Fruit fly (Drosophila melanogaster): ENCODE results near the gene Vps45.
A peak's percentile ranks its signal among the peaks of the same experiment; 100 is the strongest.

Gene Vps45

dm6 chr3R:9533181-9534124, 30.3 kb upstream of the Vps45 start (continued):
- TF ChIP-seq CG16815 (GFP tag; optimal IDR thresholded peaks at IDR 0.05) (peak; percentile 96), wdn (GFP tag; IDR thresholded peaks at IDR 0.05) (peak; percentile 84), croc (GFP tag; conservative IDR thresholded peaks at IDR 0.05) (peak; percentile 85), CG18619 (GFP tag; optimal IDR thresholded peaks at IDR 0.05) (peak; percentile 99), CG5953 (GFP tag; IDR thresholded peaks at IDR 0.05) (peak; percentile 40; the same call in 1 of the 2 replicates), sr (GFP tag; IDR thresholded peaks at IDR 0.05) (peak; percentile 64; the same call in 1 of the 3 replicates), pzg (GFP tag; optimal IDR thresholded peaks at IDR 0.05) (peak; percentile 17), trh (GFP tag; optimal IDR thresholded peaks at IDR 0.05) (peak; percentile 89), Hsf (GFP tag; optimal IDR thresholded peaks at IDR 0.05) (peak; percentile 96), Fer1 (GFP tag; optimal IDR thresholded peaks at IDR 0.05) (peak; percentile 97), CG15696 (tag; optimal IDR thresholded peaks at IDR 0.05) (peak; percentile 71), CG10431 (GFP tag; optimal IDR thresholded peaks at IDR 0.05) (peak; percentile 91), CG31365 (tag; optimal IDR thresholded peaks at IDR 0.05) (peak; percentile 74), CG4617 (GFP tag; optimal IDR thresholded peaks at IDR 0.05; ENCODE audit: borderline replicate concordance) (peak; percentile 69), Max (GFP tag; optimal IDR thresholded peaks at IDR 0.05) (peak; percentile 94), salm (tag; optimal IDR thresholded peaks at IDR 0.05) (peak; percentile 91), toy (GFP tag; IDR thresholded peaks at IDR 0.05) (peak; percentile 58), inv (GFP tag; IDR thresholded peaks at IDR 0.05; ENCODE audit: partially characterized antibody) (0 out of 2 replicates have a peak, but pooled peaks have one; percentile 33), CG7963 (GFP tag; IDR thresholded peaks at IDR 0.05; ENCODE audit: partially characterized antibody) (0 out of 3 replicates have a peak, but pooled peaks have one; percentile 17), gcm2 (GFP tag; optimal IDR thresholded peaks at IDR 0.05) (peak; percentile 68), CG14965 (GFP tag; optimal IDR thresholded peaks at IDR 0.05; ENCODE audit: borderline replicate concordance) (no peak), NC2α (GFP tag; optimal IDR thresholded peaks at IDR 0.05) (peak; percentile 75), fd64A (GFP tag; optimal IDR thresholded peaks at IDR 0.05) (peak; percentile 80), CG7786 (GFP tag; optimal IDR thresholded peaks at IDR 0.05) (peak; percentile 90), unpg (GFP tag; optimal IDR thresholded peaks at IDR 0.05) (peak; percentile 91), PHDP (tag; optimal IDR thresholded peaks at IDR 0.05) (peak; percentile 94), al (GFP tag; IDR thresholded peaks at IDR 0.05) (peak; percentile 86), gce (GFP tag; IDR thresholded peaks at IDR 0.05) (peak; percentile 49; the same call in 1 of the 3 replicates), H15 (GFP tag; IDR thresholded peaks at IDR 0.05) (peak; percentile 79; the same call in 2 of the 3 replicates), CG7928 (GFP tag; optimal IDR thresholded peaks at IDR 0.05) (peak; percentile 78), abd-A (tag; optimal IDR thresholded peaks at IDR 0.05) (peak; percentile 61), CG43689 (GFP tag; IDR thresholded peaks at IDR 0.05) (peak; percentile 61), Ssrp (tag; optimal IDR thresholded peaks at IDR 0.05) (peak; percentile 92), ATbp (GFP tag; optimal IDR thresholded peaks at IDR 0.05) (peak; percentile 94), bcd (GFP tag; optimal IDR thresholded peaks at IDR 0.05) (peak; percentile 97), CG34224 (GFP tag; IDR thresholded peaks at IDR 0.05; ENCODE audit: partially characterized antibody) (no peak; the same call in 2 of the 3 replicates), CTCF (GFP tag; optimal IDR thresholded peaks at IDR 0.05) (peak; percentile 71), fru (optimal IDR thresholded peaks at IDR 0.05) (no peak), CG11723 (GFP tag; optimal IDR thresholded peaks at IDR 0.05) (peak; percentile 96), CG6654 (GFP tag; optimal IDR thresholded peaks at IDR 0.05) (peak; percentile 90), gcm (GFP tag; optimal IDR thresholded peaks at IDR 0.05) (peak; percentile 95), zfh1 (GFP tag; IDR thresholded peaks at IDR 0.05) (peak; percentile 83), Awh (GFP tag; IDR thresholded peaks at IDR 0.05) (peak; percentile 66; the same call in 1 of the 2 replicates), CG16813 (GFP tag; IDR thresholded peaks at IDR 0.05; ENCODE audit: partially characterized antibody) (no peak), danr (GFP tag; IDR thresholded peaks at IDR 0.05) (peak; percentile 92), ac (GFP tag; optimal IDR thresholded peaks at IDR 0.05) (peak; percentile 70), CG31224 (GFP tag; IDR thresholded peaks at IDR 0.05) (peak; percentile 81; the same call in 1 of the 2 replicates), cato (GFP tag; optimal IDR thresholded peaks at IDR 0.05; ENCODE audit: borderline replicate concordance) (peak; percentile 87)

Measured in whole organism, embryonic.